Fruit fly (Drosophila melanogaster) whole organism, pupa: Measurements from ENCODE around the gene Blm.

Experiments used
- CG10348 ChIP-seq: fragments of 200-800 bp; sonication (Bioruptor generic); IDR thresholded peaks from 2 replicates; pipeline ENCODE4 v1.3.6; 2022; ENCODE audit warnings: missing biosample characterization, missing genetic modification characterization
- CG34367 ChIP-seq: fragments of 200-800 bp; sonication (Bioruptor generic); optimal IDR thresholded peaks from 2 replicates; lab custom pipeline; 2018; ENCODE audit warnings: missing biosample characterization, mild to moderate bottlenecking, missing genetic modification characterization
- EcR ChIP-seq: fragments of 200-800 bp; sonication (Bioruptor generic); optimal IDR thresholded peaks from 3 replicates; lab custom pipeline; 2019; ENCODE audit warnings: missing biosample characterization, missing genetic modification characterization, mild to moderate bottlenecking, moderate library complexity, missing genetic modification reagents
- gl ChIP-seq: fragments of 200-800 bp; sonication (Bioruptor generic); optimal IDR thresholded peaks from 2 replicates; lab custom pipeline; 2018; ENCODE audit warnings: missing biosample characterization, mild to moderate bottlenecking, missing genetic modification characterization

DNA sequence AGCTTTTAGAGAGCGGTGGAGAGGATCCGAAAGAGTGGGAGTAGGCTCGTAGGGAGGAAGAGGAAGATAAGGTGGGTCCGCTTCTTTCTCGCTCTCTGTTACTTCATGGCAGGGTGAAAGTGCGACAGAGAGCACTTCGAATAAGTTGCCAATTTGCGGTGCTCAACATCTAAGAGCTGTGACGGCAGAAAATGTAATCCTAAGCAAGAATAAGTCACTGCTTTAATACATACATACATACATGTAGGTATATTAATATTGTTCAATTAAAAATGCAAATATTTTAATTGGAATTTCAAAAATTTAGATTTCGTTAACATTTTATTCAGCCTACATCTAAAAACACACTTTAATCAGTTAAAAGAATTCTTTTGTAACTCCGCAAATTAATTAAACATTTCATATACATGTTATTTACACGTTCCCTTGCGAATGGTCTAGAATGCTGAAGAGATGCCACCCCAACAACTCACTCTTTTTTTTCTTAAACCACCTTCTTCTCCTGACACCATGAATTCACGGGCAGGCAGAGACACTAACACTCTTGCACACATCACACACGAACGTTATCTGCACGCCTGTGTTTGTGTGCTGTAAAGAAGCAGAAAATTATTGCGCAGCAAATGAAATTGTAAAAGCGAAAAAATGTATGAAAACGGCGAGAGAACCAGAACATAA lies 17.1 kb upstream of the Blm start:
- TF ChIP-seq gl: no peak
- TF ChIP-seq CG10348 (GFP tag; lab: Robert Waterston, UW): no peak
- no peak for TF ChIP-seq EcR
- TF ChIP-seq CG34367 (tag; lab: Kevin White, UChicago): no peak
